Fruit fly (Drosophila melanogaster): ENCODE measurements around the gene CG11885.

The CG11885 gene

dm6 chr2L:435311-435806, 14.1 kb upstream of the CG11885 start (continued):
- TF ChIP-seq Nf-YC (tag; optimal IDR thresholded peaks at IDR 0.05) (no peak), Taf1 (GFP tag; IDR thresholded peaks at IDR 0.05) (no peak), dpn (GFP tag; optimal IDR thresholded peaks at IDR 0.05) (no peak), eve (GFP tag; optimal IDR thresholded peaks at IDR 0.05) (no peak), CG2120 (GFP tag; optimal IDR thresholded peaks at IDR 0.05) (no peak), gfzf (GFP tag; optimal IDR thresholded peaks at IDR 0.05) (no peak), pho (GFP tag; optimal IDR thresholded peaks at IDR 0.05) (no peak), CG34224 (GFP tag; IDR thresholded peaks at IDR 0.05; ENCODE audit: partially characterized antibody) (no peak), CG32772 (GFP tag; IDR thresholded peaks at IDR 0.05) (no peak), corto (GFP tag; optimal IDR thresholded peaks at IDR 0.05) (no peak), CG33557 (GFP tag; optimal IDR thresholded peaks at IDR 0.05) (no peak), CG16813 (GFP tag; IDR thresholded peaks at IDR 0.05; ENCODE audit: partially characterized antibody) (no peak), Kr (GFP tag; optimal IDR thresholded peaks at IDR 0.05) (no peak), CG43689 (GFP tag; IDR thresholded peaks at IDR 0.05) (no peak), ci (GFP tag; IDR thresholded peaks at IDR 0.05) (no peak), wdn (GFP tag; IDR thresholded peaks at IDR 0.05) (no peak), grn (GFP tag; optimal IDR thresholded peaks at IDR 0.05) (no peak), fru (optimal IDR thresholded peaks at IDR 0.05) (no peak), Mrtf (GFP tag; IDR thresholded peaks at IDR 0.05) (no peak), CG17186 (GFP tag; optimal IDR thresholded peaks at IDR 0.05) (no peak), D19B (GFP tag; optimal IDR thresholded peaks at IDR 0.05) (no peak), CG5953 (GFP tag; IDR thresholded peaks at IDR 0.05) (0 out of 2 replicates have a peak, but pooled peaks have one; percentile 10), ATbp (GFP tag; optimal IDR thresholded peaks at IDR 0.05) (peak; percentile 31), tna (GFP tag; IDR thresholded peaks at IDR 0.05; ENCODE audit: partially characterized antibody) (no peak), Atf-2 (GFP tag; optimal IDR thresholded peaks at IDR 0.05) (no peak), schlank (tag; optimal IDR thresholded peaks at IDR 0.05) (no peak), NfI (GFP tag; optimal IDR thresholded peaks at IDR 0.05) (no peak), CG5180 (GFP tag; optimal IDR thresholded peaks at IDR 0.05) (no peak), lmd (GFP tag; IDR thresholded peaks at IDR 0.05) (no peak), CG42726 (GFP tag; IDR thresholded peaks at IDR 0.05; ENCODE audit: partially characterized antibody) (no peak), PHDP (tag; optimal IDR thresholded peaks at IDR 0.05) (peak; percentile 11), CG18764 (GFP tag; optimal IDR thresholded peaks at IDR 0.05) (no peak), Bteb2 (GFP tag; optimal IDR thresholded peaks at IDR 0.05) (no peak), ato (GFP tag; IDR thresholded peaks at IDR 0.05; ENCODE audit: partially characterized antibody) (no peak), Lim3 (GFP tag; IDR thresholded peaks at IDR 0.05) (no peak), Atf3 (GFP tag; optimal IDR thresholded peaks at IDR 0.05) (no peak), CG4424 (GFP tag; optimal IDR thresholded peaks at IDR 0.05) (no peak), Rx (GFP tag; IDR thresholded peaks at IDR 0.05) (no peak), Awh (GFP tag; IDR thresholded peaks at IDR 0.05) (no peak), CG4707 (GFP tag; optimal IDR thresholded peaks at IDR 0.05) (no peak), sisA (GFP tag; IDR thresholded peaks at IDR 0.05) (no peak), CG13775 (GFP tag; optimal IDR thresholded peaks at IDR 0.05) (no peak), CG4404 (GFP tag; IDR thresholded peaks at IDR 0.05) (no peak), CG1832 (GFP tag; optimal IDR thresholded peaks at IDR 0.05) (no peak), shn (GFP tag; optimal IDR thresholded peaks at IDR 0.05) (no peak), CG6683 (GFP tag; optimal IDR thresholded peaks at IDR 0.05) (no peak), Meics (GFP tag; optimal IDR thresholded peaks at IDR 0.05) (no peak), CG6791 (GFP tag; IDR thresholded peaks at IDR 0.05; ENCODE audit: partially characterized antibody) (no peak), NC2α (GFP tag; optimal IDR thresholded peaks at IDR 0.05) (no peak), CG7786 (GFP tag; optimal IDR thresholded peaks at IDR 0.05) (no peak), CG9876 (GFP tag; optimal IDR thresholded peaks at IDR 0.05) (no peak), gro (GFP tag; optimal IDR thresholded peaks at IDR 0.05) (no peak)

Measured in whole organism, embryonic.